Worm (Caenorhabditis elegans): Measurements from ENCODE around the gene his-72.

- no peak for TF ChIP-seq him-1 (tag; optimal IDR thresholded peaks at IDR 0.05)
- no peak for TF ChIP-seq dao-5 (tag; optimal IDR thresholded peaks at IDR 0.05)
Measured at ce11 chrIII:12318794-12319193, 50.1 kb downstream of the his-72 start, which contains the start of gene Y75B8A.28.

Measured in whole organism, L4/young adult.